Worm (Caenorhabditis elegans) whole organism, L1 larva: ENCODE measurements around the gene F44E2.8.
A peak's percentile ranks its signal among the peaks of the same experiment; 100 is the strongest.

ENCODE experiments used
- C04F5.9 ChIP-seq: sonication (generic microtip); optimal IDR thresholded peaks from 2 replicates; lab custom pipeline; 2016; ENCODE audit warnings: missing genetic modification characterization, missing compliant biosample characterization
- C34B4.2 ChIP-seq: sonication (generic microtip); optimal IDR thresholded peaks from 2 replicates; lab custom pipeline; 2017; ENCODE audit warnings: mild to moderate bottlenecking, missing genetic modification characterization, missing compliant biosample characterization
- F16B12.6 ChIP-seq: fragments of 150-350 bp; optimal IDR thresholded peaks from 2 replicates; lab custom pipeline; 2014; ENCODE audit warnings: missing biosample characterization, missing genetic modification characterization
- Y116A8C.19 ChIP-seq: sonication (generic microtip); optimal IDR thresholded peaks from 2 replicates; lab custom pipeline; 2016; ENCODE audit warnings: missing compliant biosample characterization, missing genetic modification characterization, borderline replicate concordance
- aha-1 ChIP-seq: fragments of 150-350 bp; optimal IDR thresholded peaks from 2 replicates; lab custom pipeline; 2014; ENCODE audit warnings: missing biosample characterization, missing genetic modification characterization
- ceh-63 ChIP-seq: fragments of 200-800 bp; sonication (Bioruptor generic); optimal IDR thresholded peaks from 2 replicates; lab custom pipeline; 2018; ENCODE audit warnings: mild to moderate bottlenecking, missing genetic modification characterization, missing compliant biosample characterization
- ceh-8 ChIP-seq: fragments of 200-800 bp; sonication (Bioruptor generic); optimal IDR thresholded peaks from 2 replicates; lab custom pipeline; 2018; ENCODE audit warnings: mild to moderate bottlenecking, missing genetic modification characterization, moderate library complexity, missing compliant biosample characterization
- ceh-82 ChIP-seq, 3 experiments: fragments of 150-350 bp in 1 of 3; sonication (generic microtip) in 2 of 3; optimal IDR thresholded peaks; 2 replicates each; lab custom pipeline; 2014 to 2017; ENCODE audit warnings: missing biosample characterization in 3 of 3, missing genetic modification characterization in 3 of 3
- ceh-88 ChIP-seq: fragments of 200-800 bp; sonication (Bioruptor generic); IDR thresholded peaks from 2 replicates; pipeline ENCODE4 v1.3.6; 2022; ENCODE audit warnings: missing genetic modification characterization, missing compliant biosample characterization
- ceh-90 ChIP-seq: sonication (generic microtip); optimal IDR thresholded peaks from 2 replicates; lab custom pipeline; 2016; ENCODE audit warnings: missing genetic modification characterization, missing compliant biosample characterization
- egl-27 ChIP-seq, 2 experiments: fragments of 150-350 bp in 1 of 2; sonication (generic microtip); optimal IDR thresholded peaks; 3 replicates each; lab custom pipeline; 2017 to 2018; ENCODE audit warnings: missing biosample characterization in 2 of 2, missing genetic modification characterization in 2 of 2, missing genetic modification reagents in 2 of 2
- elt-2 ChIP-seq: sonication (generic microtip); optimal IDR thresholded peaks from 2 replicates; lab custom pipeline; 2016; ENCODE audit warnings: missing genetic modification characterization, mild to moderate bottlenecking, inconsistent platforms, missing compliant biosample characterization, missing genetic modification reagents
- elt-3 ChIP-seq, 6 experiments: fragments of 150-350 bp in 1 of 6; sonication (generic microtip); optimal IDR thresholded peaks; 2 replicates each; lab custom pipeline; 2017 to 2018; ENCODE audit warnings: missing biosample characterization in 6 of 6, missing genetic modification characterization in 6 of 6, inconsistent platforms in 1 of 6
- ets-5 ChIP-seq: fragments of 200-800 bp; sonication (Bioruptor generic); IDR thresholded peaks from 2 replicates; pipeline ENCODE4 v1.3.6; 2022; ENCODE audit warnings: missing genetic modification characterization, missing compliant biosample characterization
- fkh-10 ChIP-seq: sonication (generic microtip); optimal IDR thresholded peaks from 2 replicates; lab custom pipeline; 2017; ENCODE audit warnings: missing biosample characterization, missing genetic modification reagents, missing genetic modification characterization
- fkh-4 ChIP-seq: sonication (generic microtip); optimal IDR thresholded peaks from 2 replicates; lab custom pipeline; 2016; ENCODE audit warnings: missing compliant biosample characterization, missing genetic modification characterization, borderline replicate concordance
- fkh-8 ChIP-seq: sonication (generic microtip); optimal IDR thresholded peaks from 2 replicates; lab custom pipeline; 2016; ENCODE audit warnings: mild to moderate bottlenecking, missing genetic modification characterization, missing compliant biosample characterization
- hlh-4 ChIP-seq: sonication (generic microtip); optimal IDR thresholded peaks from 2 replicates; lab custom pipeline; 2016; ENCODE audit warnings: mild to moderate bottlenecking, missing genetic modification characterization, missing compliant biosample characterization
- hpl-2 ChIP-seq: fragments of 150-350 bp; optimal IDR thresholded peaks from 2 replicates; lab custom pipeline; 2014; ENCODE audit warnings: missing biosample characterization, missing genetic modification reagents, missing genetic modification characterization
- irx-1 ChIP-seq: sonication (generic microtip); optimal IDR thresholded peaks from 2 replicates; lab custom pipeline; 2016; ENCODE audit warnings: missing genetic modification characterization, missing compliant biosample characterization
- isw-1 ChIP-seq: fragments of 200-800 bp; sonication (Bioruptor generic); IDR thresholded peaks from 2 replicates; pipeline ENCODE4 v1.3.6; 2022; ENCODE audit warnings: missing genetic modification characterization, missing compliant biosample characterization
- jun-1 ChIP-seq: fragments of 150-350 bp; optimal IDR thresholded peaks from 2 replicates; lab custom pipeline; 2014; ENCODE audit warnings: missing biosample characterization, missing genetic modification reagents, missing genetic modification characterization
- lin-13 ChIP-seq: fragments of 150-350 bp; optimal IDR thresholded peaks from 2 replicates; lab custom pipeline; 2014; ENCODE audit warnings: missing biosample characterization, missing genetic modification reagents, missing genetic modification characterization
- lin-15B ChIP-seq: fragments of 150-350 bp; sonication (generic microtip); optimal IDR thresholded peaks from 3 replicates; lab custom pipeline; 2014; ENCODE audit warnings: missing biosample characterization, missing genetic modification characterization
- lin-35 ChIP-seq, 2 experiments: fragments of 150-350 bp; optimal IDR thresholded peaks; 2 replicates each; lab custom pipeline; 2014; ENCODE audit warnings: missing biosample characterization in 2 of 2, missing genetic modification characterization in 2 of 2, missing genetic modification reagents in 2 of 2
- lin-39 ChIP-seq: fragments of 150-350 bp; optimal IDR thresholded peaks from 2 replicates; lab custom pipeline; 2014; ENCODE audit warnings: missing biosample characterization, missing genetic modification reagents, missing genetic modification characterization
- lir-3 ChIP-seq: sonication (generic microtip); optimal IDR thresholded peaks from 2 replicates; lab custom pipeline; 2016; ENCODE audit warnings: mild to moderate bottlenecking, missing genetic modification characterization, moderate library complexity, missing compliant biosample characterization; ENCODE audit not compliant: poor library complexity
- lsy-2 ChIP-seq, 2 experiments: fragments of 150-350 bp; optimal IDR thresholded peaks; 2 replicates each; lab custom pipeline; 2014; ENCODE audit warnings: missing biosample characterization in 2 of 2, missing genetic modification characterization in 2 of 2
- mdl-1 ChIP-seq, 2 experiments: fragments of 150-350 bp; optimal IDR thresholded peaks; 2 replicates each; lab custom pipeline; 2014 to 2017; ENCODE audit warnings: missing biosample characterization in 2 of 2, missing genetic modification characterization in 2 of 2, inconsistent platforms in 1 of 2
- mep-1 ChIP-seq: fragments of 150-350 bp; optimal IDR thresholded peaks from 2 replicates; lab custom pipeline; 2014; ENCODE audit warnings: missing biosample characterization, missing genetic modification characterization
- nhr-11 ChIP-seq: fragments of 150-350 bp; optimal IDR thresholded peaks from 2 replicates; lab custom pipeline; 2014; ENCODE audit warnings: missing biosample characterization, missing genetic modification characterization
- nhr-12 ChIP-seq: sonication (generic microtip); optimal IDR thresholded peaks from 2 replicates; lab custom pipeline; 2017; ENCODE audit warnings: missing biosample characterization, missing genetic modification characterization
- nhr-19 ChIP-seq: fragments of 200-800 bp; sonication (Bioruptor generic); conservative IDR thresholded peaks from 2 replicates; pipeline ENCODE4 v1.3.6; 2022; ENCODE audit warnings: missing genetic modification characterization, missing compliant biosample characterization
- nhr-20 ChIP-seq: sonication (generic microtip); optimal IDR thresholded peaks from 2 replicates; lab custom pipeline; 2016; ENCODE audit warnings: mild to moderate bottlenecking, missing genetic modification characterization, missing compliant biosample characterization
- nhr-28 ChIP-seq: fragments of 150-350 bp; optimal IDR thresholded peaks from 2 replicates; lab custom pipeline; 2014; ENCODE audit warnings: missing biosample characterization, missing genetic modification characterization
- nhr-71 ChIP-seq: sonication (generic microtip); optimal IDR thresholded peaks from 2 replicates; lab custom pipeline; 2016; ENCODE audit warnings: mild to moderate bottlenecking, missing genetic modification characterization, moderate library complexity, missing compliant biosample characterization
- nhr-76 ChIP-seq: sonication (generic microtip); optimal IDR thresholded peaks from 2 replicates; lab custom pipeline; 2017; ENCODE audit warnings: missing biosample characterization, missing genetic modification characterization
- nhr-84 ChIP-seq: sonication (generic microtip); optimal IDR thresholded peaks from 2 replicates; lab custom pipeline; 2017; ENCODE audit warnings: missing biosample characterization, missing genetic modification characterization
- pag-3 ChIP-seq: sonication (generic microtip); optimal IDR thresholded peaks from 2 replicates; lab custom pipeline; 2017; ENCODE audit warnings: missing genetic modification characterization, mild to moderate bottlenecking, missing compliant biosample characterization, antibody characterized with exemption, borderline replicate concordance; ENCODE audit not compliant: insufficient read depth
- pax-3 ChIP-seq: fragments of 200-800 bp; sonication (Bioruptor generic); optimal IDR thresholded peaks from 2 replicates; lab custom pipeline; 2018; ENCODE audit warnings: mild to moderate bottlenecking, missing genetic modification characterization, moderate library complexity, missing compliant biosample characterization
- pqm-1 ChIP-seq: sonication (generic microtip); optimal IDR thresholded peaks from 3 replicates; lab custom pipeline; 2017; ENCODE audit warnings: missing biosample characterization, missing genetic modification characterization
- snu-23 ChIP-seq: sonication (generic microtip); optimal IDR thresholded peaks from 2 replicates; lab custom pipeline; 2016; ENCODE audit warnings: missing genetic modification characterization, missing compliant biosample characterization
- sptf-1 ChIP-seq: fragments of 150-350 bp; optimal IDR thresholded peaks from 2 replicates; lab custom pipeline; 2014; ENCODE audit warnings: missing biosample characterization, missing genetic modification characterization
- tlp-1 ChIP-seq: fragments of 150-350 bp; optimal IDR thresholded peaks from 2 replicates; lab custom pipeline; 2014; ENCODE audit warnings: missing biosample characterization, missing genetic modification characterization
- unc-62 ChIP-seq: fragments of 150-350 bp; optimal IDR thresholded peaks from 2 replicates; lab custom pipeline; 2014; ENCODE audit warnings: missing biosample characterization, missing genetic modification reagents, missing genetic modification characterization
- unc-86 ChIP-seq: sonication (generic microtip); optimal IDR thresholded peaks from 2 replicates; lab custom pipeline; 2016; ENCODE audit warnings: missing genetic modification characterization, missing compliant biosample characterization
- unc-98 ChIP-seq: fragments of 200-800 bp; sonication (Bioruptor generic); IDR thresholded peaks from 2 replicates; pipeline ENCODE4 v1.3.6; 2022; ENCODE audit warnings: missing genetic modification characterization, missing compliant biosample characterization
- zip-4 ChIP-seq: fragments of 200-800 bp; sonication (Bioruptor generic); optimal IDR thresholded peaks from 2 replicates; lab custom pipeline; 2018; ENCODE audit warnings: mild to moderate bottlenecking, missing genetic modification characterization, moderate library complexity, missing compliant biosample characterization
- ztf-11 ChIP-seq, 2 experiments: sonication (generic microtip); optimal IDR thresholded peaks; 2 replicates each; lab custom pipeline; 2016 to 2017; ENCODE audit warnings: missing genetic modification characterization in 2 of 2, missing biosample characterization in 1 of 2, missing compliant biosample characterization in 1 of 2
- ztf-4 ChIP-seq: fragments of 150-350 bp; optimal IDR thresholded peaks from 2 replicates; lab custom pipeline; 2014; ENCODE audit warnings: missing biosample characterization, missing genetic modification characterization

Gene F44E2.8

DNA sequence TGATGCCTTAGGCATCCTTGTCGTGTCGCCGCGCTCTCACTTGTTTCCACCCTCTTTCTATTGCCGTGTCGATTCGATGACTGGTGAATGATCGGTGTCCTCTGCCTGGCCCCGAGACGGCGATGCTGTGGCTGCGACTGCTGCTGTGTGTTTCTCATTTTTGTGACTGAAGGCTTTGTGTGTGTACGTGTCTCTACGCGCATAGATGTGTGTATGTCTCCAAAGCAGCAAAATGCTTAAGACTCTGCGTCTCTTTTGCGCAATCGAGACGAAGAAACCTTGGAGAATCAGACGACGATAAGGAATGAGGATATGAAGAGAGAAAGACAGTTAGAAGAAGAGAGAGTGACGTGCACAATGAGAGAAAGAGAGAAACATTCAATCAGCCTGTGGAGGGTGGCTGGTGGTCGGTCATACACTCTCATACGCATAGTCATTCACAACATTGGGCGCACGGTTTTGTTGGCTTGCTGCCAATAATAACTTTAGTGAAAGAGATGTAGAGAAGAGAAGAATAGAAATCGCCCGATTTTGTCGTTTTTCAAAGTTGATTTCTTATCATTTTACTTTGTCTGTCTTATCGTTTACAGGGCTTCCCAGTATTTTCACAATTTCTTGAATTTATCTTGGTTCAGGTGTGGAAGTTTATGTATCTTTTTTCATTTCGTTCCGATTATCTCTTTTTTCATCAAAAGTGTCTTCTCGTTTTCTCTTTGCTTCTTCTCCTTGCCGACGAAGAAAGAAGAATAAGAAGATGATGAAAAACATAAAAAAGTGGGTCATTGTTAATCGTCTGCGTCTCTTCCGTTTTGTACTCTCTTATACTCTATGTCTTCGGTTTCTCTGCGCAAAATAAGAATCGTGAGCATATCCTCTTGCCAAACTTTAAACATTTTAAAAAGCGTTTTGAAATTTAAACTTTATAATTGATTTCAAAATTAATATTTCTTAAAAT is 47.5 kb downstream of the F44E2.8 start (continued):
- TF ChIP-seq fkh-10 (GFP tag; lab: Kevin White, UChicago) = peak; percentile 93
- TF ChIP-seq unc-86 (tag; lab: Kevin White, UChicago) = peak; percentile 94
- peak; percentile 69 to 96 (median 96) for TF ChIP-seq ceh-82 (tag; optimal IDR thresholded peaks at IDR 0.05; lab: Kevin White, UChicago)
- TF ChIP-seq ztf-11 (tag; optimal IDR thresholded peaks at IDR 0.05; lab: Kevin White, UChicago) = peak in 1 of 2 experiments; percentile 83
- TF ChIP-seq unc-62 (GFP tag; lab: Kevin White, UChicago) = peak; percentile 22
- TF ChIP-seq lir-3 (tag; lab: Kevin White, UChicago) = peak; percentile 81
- peak; percentile 9 for TF ChIP-seq lin-15B (tag; lab: Kevin White, UChicago)
- TF ChIP-seq aha-1 (tag; lab: Kevin White, UChicago) = peak; percentile 92
- peak; percentile 71 for TF ChIP-seq zip-4 (GFP tag; lab: Kevin White, UChicago)
- TF ChIP-seq elt-2 (tag; lab: Kevin White, UChicago) = peak; percentile 90
- TF ChIP-seq nhr-28 (tag; lab: Kevin White, UChicago) = peak; percentile 76
- TF ChIP-seq fkh-4 (tag; lab: Kevin White, UChicago) = peak; percentile 80
- TF ChIP-seq ceh-90 (tag; lab: Kevin White, UChicago) = no peak
- TF ChIP-seq hlh-4 (tag; lab: Kevin White, UChicago) = no peak
- TF ChIP-seq ceh-88 (GFP tag; lab: Robert Waterston, UW) = peak; percentile 90
- TF ChIP-seq nhr-11 (tag; lab: Kevin White, UChicago) = peak; percentile 95
- no peak for TF ChIP-seq tlp-1 (tag; lab: Kevin White, UChicago)
- no peak for TF ChIP-seq ceh-63
- TF ChIP-seq ceh-8 (GFP tag; lab: Kevin White, UChicago) = no peak
- TF ChIP-seq isw-1 (GFP tag; lab: Robert Waterston, UW) = peak; percentile 82
- peak; percentile 73 to 96 for TF ChIP-seq mdl-1 (tag; optimal IDR thresholded peaks at IDR 0.05; lab: Kevin White, UChicago)
- peak; percentile 65 for TF ChIP-seq C04F5.9
- TF ChIP-seq C34B4.2 (tag; lab: Kevin White, UChicago) = no peak
- peak; percentile 97 for TF ChIP-seq jun-1 (tag; lab: Kevin White, UChicago)
- TF ChIP-seq sptf-1 (tag; lab: Kevin White, UChicago) = no peak
- TF ChIP-seq lin-13 (GFP tag; lab: Kevin White, UChicago) = peak; percentile 95
- peak; percentile 98 for TF ChIP-seq mep-1 (tag; lab: Kevin White, UChicago)
- peak; percentile 94 for TF ChIP-seq irx-1 (tag; lab: Kevin White, UChicago)
- peak; percentile 24 for TF ChIP-seq pqm-1
- TF ChIP-seq nhr-19 (GFP tag; lab: Robert Waterston, UW) = peak; percentile 92
- peak; percentile 72 to 91 for TF ChIP-seq lin-35 (GFP tag; optimal IDR thresholded peaks at IDR 0.05; lab: Kevin White, UChicago)
- peak; percentile 95 to 96 for TF ChIP-seq egl-27 (tag; optimal IDR thresholded peaks at IDR 0.05; lab: Kevin White, UChicago)
- peak; percentile 40 for TF ChIP-seq F16B12.6 (tag; lab: Kevin White, UChicago)
- peak; percentile 47 for TF ChIP-seq nhr-12
- peak; percentile 93 to 96 for TF ChIP-seq lsy-2 (tag; optimal IDR thresholded peaks at IDR 0.05; lab: Kevin White, UChicago)
- TF ChIP-seq nhr-76 (tag; lab: Kevin White, UChicago) = peak; percentile 47
- TF ChIP-seq ets-5 (GFP tag; lab: Robert Waterston, UW) = no peak
- TF ChIP-seq snu-23 (GFP tag; lab: Kevin White, UChicago) = peak; percentile 96
- TF ChIP-seq Y116A8C.19 = no peak
- TF ChIP-seq nhr-84 (tag; lab: Kevin White, UChicago) = no peak
- peak; percentile 99 for TF ChIP-seq nhr-71 (tag; lab: Kevin White, UChicago)
- peak; percentile 92 for TF ChIP-seq lin-39 (tag; lab: Kevin White, UChicago)
- peak in 4 of 6 experiments; percentile 36 to 91 (median 60) for TF ChIP-seq elt-3 (tag; optimal IDR thresholded peaks at IDR 0.05; lab: Kevin White, UChicago)
- TF ChIP-seq unc-98 = peak; percentile 53; the same call in 1 of the 2 replicates
- TF ChIP-seq pax-3 (tag; lab: Kevin White, UChicago) = peak; percentile 83
- TF ChIP-seq nhr-20 (tag; lab: Kevin White, UChicago) = peak; percentile 98
- peak; percentile 96 for TF ChIP-seq ztf-4 (tag; lab: Kevin White, UChicago)
- TF ChIP-seq hpl-2 (GFP tag; lab: Kevin White, UChicago) = peak; percentile 92
- no peak for TF ChIP-seq pag-3
- TF ChIP-seq fkh-8 = peak; percentile 96
